Fruit fly (Drosophila melanogaster): ENCODE measurements around the gene FucTA.
A peak's percentile ranks its signal among the peaks of the same experiment; 100 is the strongest.

dm6 chr3L:15101639-15102413 is 45.1 kb upstream of the FucTA start:
- TF ChIP-seq CG17806 (tag; optimal IDR thresholded peaks at IDR 0.05): peak; percentile 25
- TF ChIP-seq Pif1A (GFP tag; optimal IDR thresholded peaks at IDR 0.05): no peak
- TF ChIP-seq Pif1B (GFP tag; optimal IDR thresholded peaks at IDR 0.05): no peak
- peak; percentile 7 for TF ChIP-seq CG9948 (tag; optimal IDR thresholded peaks at IDR 0.05)
- peak; percentile 2 for TF ChIP-seq CG14655 (GFP tag; optimal IDR thresholded peaks at IDR 0.05)
